Worm (Caenorhabditis elegans) whole organism, late embryonic: ENCODE measurements around the gene srsx-27.

Experiments
- C08G9.2 ChIP-seq: sonication (generic microtip); optimal IDR thresholded peaks from 2 replicates; lab custom pipeline; 2016; ENCODE audit warnings: mild to moderate bottlenecking, missing genetic modification characterization, moderate library complexity, missing compliant biosample characterization
- K02D7.2 ChIP-seq: sonication (generic microtip); optimal IDR thresholded peaks from 2 replicates; lab custom pipeline; 2017; ENCODE audit warnings: mild to moderate bottlenecking, missing genetic modification characterization, missing compliant biosample characterization
- ceh-22 ChIP-seq: sonication (generic microtip); optimal IDR thresholded peaks from 2 replicates; lab custom pipeline; 2017; ENCODE audit warnings: missing biosample characterization, missing genetic modification characterization
- ceh-24 ChIP-seq: sonication (generic microtip); optimal IDR thresholded peaks from 2 replicates; lab custom pipeline; 2016; ENCODE audit warnings: mild to moderate bottlenecking, missing genetic modification characterization, missing compliant biosample characterization
- ceh-30 ChIP-seq: fragments of 150-350 bp; optimal IDR thresholded peaks from 2 replicates; lab custom pipeline; 2014; ENCODE audit warnings: missing biosample characterization, missing genetic modification characterization
- ceh-45 ChIP-seq: fragments of 200-800 bp; sonication (Bioruptor generic); IDR thresholded peaks from 2 replicates; pipeline ENCODE4 v1.3.6; 2022; ENCODE audit warnings: missing genetic modification reagents, missing genetic modification characterization, missing compliant biosample characterization
- dve-1 ChIP-seq: sonication (generic microtip); optimal IDR thresholded peaks from 2 replicates; lab custom pipeline; 2017; ENCODE audit warnings: antibody characterized with exemption, mild to moderate bottlenecking, missing genetic modification characterization, missing compliant biosample characterization
- elt-2 ChIP-seq: sonication (generic microtip); optimal IDR thresholded peaks from 2 replicates; lab custom pipeline; 2016; ENCODE audit warnings: missing genetic modification reagents, missing genetic modification characterization, missing compliant biosample characterization
- ets-4 ChIP-seq: sonication (generic microtip); optimal IDR thresholded peaks from 2 replicates; lab custom pipeline; 2016; ENCODE audit warnings: missing genetic modification characterization, missing compliant biosample characterization
- eyg-1 ChIP-seq: sonication (generic microtip); optimal IDR thresholded peaks from 2 replicates; lab custom pipeline; 2016; ENCODE audit warnings: missing genotype, missing genetic modification characterization, missing compliant biosample characterization
- fax-1 ChIP-seq: sonication (generic microtip); optimal IDR thresholded peaks from 2 replicates; lab custom pipeline; 2016; ENCODE audit warnings: missing genotype, missing genetic modification characterization, missing compliant biosample characterization
- hlh-30 ChIP-seq: sonication (generic microtip); optimal IDR thresholded peaks from 2 replicates; lab custom pipeline; 2017; ENCODE audit warnings: antibody characterized with exemption, missing genetic modification characterization, missing compliant biosample characterization; ENCODE audit not compliant: insufficient read depth
- hlh-6 ChIP-seq: sonication (generic microtip); optimal IDR thresholded peaks from 2 replicates; lab custom pipeline; 2016; ENCODE audit warnings: missing genotype, missing genetic modification characterization, missing compliant biosample characterization
- hlh-8 ChIP-seq: sonication (generic microtip); optimal IDR thresholded peaks from 2 replicates; lab custom pipeline; 2016; ENCODE audit warnings: missing genotype, missing genetic modification characterization, missing compliant biosample characterization
- lim-6 ChIP-seq: sonication (generic microtip); optimal IDR thresholded peaks from 2 replicates; lab custom pipeline; 2016; ENCODE audit warnings: missing genetic modification characterization, missing compliant biosample characterization
- madf-2 ChIP-seq: sonication (generic microtip); optimal IDR thresholded peaks from 2 replicates; lab custom pipeline; 2017; ENCODE audit warnings: missing genetic modification characterization, missing compliant biosample characterization
- mec-3 ChIP-seq: sonication (generic microtip); optimal IDR thresholded peaks from 2 replicates; lab custom pipeline; 2016; ENCODE audit warnings: borderline replicate concordance, missing genetic modification characterization, missing compliant biosample characterization
- nfya-1 ChIP-seq: sonication (generic microtip); optimal IDR thresholded peaks from 2 replicates; lab custom pipeline; 2017; ENCODE audit warnings: missing genetic modification characterization, mild to moderate bottlenecking, missing compliant biosample characterization, antibody characterized with exemption, moderate library complexity
- nhr-11 ChIP-seq: fragments of 150-350 bp; optimal IDR thresholded peaks from 2 replicates; lab custom pipeline; 2014; ENCODE audit warnings: missing biosample characterization, missing genetic modification characterization
- npax-4 ChIP-seq: sonication (generic microtip); optimal IDR thresholded peaks from 2 replicates; lab custom pipeline; 2016; ENCODE audit warnings: missing genetic modification characterization, missing compliant biosample characterization
- odd-2 ChIP-seq: sonication (generic microtip); optimal IDR thresholded peaks from 2 replicates; lab custom pipeline; 2017; ENCODE audit warnings: antibody characterized with exemption, mild to moderate bottlenecking, missing genetic modification characterization, missing compliant biosample characterization
- pax-1 ChIP-seq: fragments of 150-350 bp; optimal IDR thresholded peaks from 2 replicates; lab custom pipeline; 2014; ENCODE audit warnings: missing biosample characterization, missing genetic modification characterization
- pha-4 ChIP-seq: fragments of 150-350 bp; optimal IDR thresholded peaks from 2 replicates; lab custom pipeline; 2018; ENCODE audit warnings: missing biosample characterization, missing genetic modification reagents, missing genetic modification characterization
- pqm-1 ChIP-seq: sonication (generic microtip); optimal IDR thresholded peaks from 2 replicates; lab custom pipeline; 2016; ENCODE audit warnings: missing genetic modification characterization, missing compliant biosample characterization
- ref-2 ChIP-seq: sonication (generic microtip); optimal IDR thresholded peaks from 2 replicates; lab custom pipeline; 2016; ENCODE audit warnings: missing genetic modification characterization, missing compliant biosample characterization
- rnt-1 ChIP-seq: sonication (generic microtip); optimal IDR thresholded peaks from 2 replicates; lab custom pipeline; 2016; ENCODE audit warnings: missing genetic modification characterization, missing compliant biosample characterization
- sox-2 ChIP-seq: fragments of 200-800 bp; sonication (Bioruptor generic); IDR thresholded peaks from 2 replicates; pipeline ENCODE4 v1.3.6; 2022; ENCODE audit warnings: missing genetic modification reagents, missing genetic modification characterization, missing compliant biosample characterization
- syd-9 ChIP-seq: sonication (generic microtip); optimal IDR thresholded peaks from 2 replicates; lab custom pipeline; 2016; ENCODE audit warnings: mild to moderate bottlenecking, missing genetic modification characterization, moderate library complexity, missing compliant biosample characterization
- tbx-2 ChIP-seq: sonication (generic microtip); optimal IDR thresholded peaks from 2 replicates; lab custom pipeline; 2016; ENCODE audit warnings: missing genetic modification characterization, missing compliant biosample characterization
- ttx-3 ChIP-seq: sonication (generic microtip); optimal IDR thresholded peaks from 2 replicates; lab custom pipeline; 2016; ENCODE audit warnings: missing genetic modification reagents, missing genetic modification characterization, missing compliant biosample characterization
- unc-86 ChIP-seq: sonication (generic microtip); optimal IDR thresholded peaks from 2 replicates; lab custom pipeline; 2016; ENCODE audit warnings: missing genetic modification characterization, missing compliant biosample characterization
- zip-5 ChIP-seq: sonication (generic microtip); optimal IDR thresholded peaks from 2 replicates; lab custom pipeline; 2016; ENCODE audit warnings: missing genetic modification characterization, missing compliant biosample characterization
- ztf-16 ChIP-seq: sonication (generic microtip); optimal IDR thresholded peaks from 2 replicates; lab custom pipeline; 2017; ENCODE audit warnings: missing genetic modification characterization, missing compliant biosample characterization

The srsx-27 gene

DNA sequence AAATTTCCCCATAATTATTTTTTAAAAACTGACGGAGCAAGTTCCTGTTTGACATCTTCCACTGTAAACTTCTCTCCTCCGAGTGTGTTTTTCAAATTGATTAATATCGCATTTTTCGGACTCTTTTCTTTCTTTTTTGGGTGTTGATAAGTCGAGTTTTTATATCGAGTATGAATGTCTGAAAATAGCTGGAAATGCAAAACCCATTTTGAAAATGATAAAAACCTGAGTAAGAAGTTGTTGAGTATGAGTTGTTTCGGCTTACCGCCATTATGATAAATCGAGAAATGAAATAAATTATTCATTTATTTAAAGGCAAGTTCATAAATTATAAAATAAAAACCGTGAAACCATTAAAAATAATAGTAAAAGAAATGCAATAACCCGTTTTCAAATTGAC lies 35.9 kb downstream of the srsx-27 start, which contains the start of gene ZK856.18:
TSS of gene ZK856.18 (minus strand) at position 289 of the 400 bp plus-strand sequence.
- no peak for TF ChIP-seq zip-5 (tag; lab: Kevin White, UChicago)
- TF ChIP-seq odd-2: no peak
- TF ChIP-seq npax-4 (tag; lab: Kevin White, UChicago): no peak
- TF ChIP-seq ceh-22: no peak
- no peak for TF ChIP-seq tbx-2 (tag; lab: Kevin White, UChicago)
- TF ChIP-seq eyg-1 (tag; lab: Kevin White, UChicago): no peak
- TF ChIP-seq hlh-8 (tag; lab: Kevin White, UChicago): no peak
- TF ChIP-seq nhr-11 (tag; lab: Kevin White, UChicago): no peak
- TF ChIP-seq rnt-1 (tag; lab: Kevin White, UChicago): no peak
- no peak for TF ChIP-seq mec-3 (tag; lab: Kevin White, UChicago)
- TF ChIP-seq ceh-45 (GFP tag; lab: Robert Waterston, UW): no peak
- TF ChIP-seq lim-6 (tag; lab: Kevin White, UChicago): no peak
- TF ChIP-seq hlh-6 (tag; lab: Kevin White, UChicago): no peak
- no peak for TF ChIP-seq ceh-24 (tag; lab: Kevin White, UChicago)

DNA sequence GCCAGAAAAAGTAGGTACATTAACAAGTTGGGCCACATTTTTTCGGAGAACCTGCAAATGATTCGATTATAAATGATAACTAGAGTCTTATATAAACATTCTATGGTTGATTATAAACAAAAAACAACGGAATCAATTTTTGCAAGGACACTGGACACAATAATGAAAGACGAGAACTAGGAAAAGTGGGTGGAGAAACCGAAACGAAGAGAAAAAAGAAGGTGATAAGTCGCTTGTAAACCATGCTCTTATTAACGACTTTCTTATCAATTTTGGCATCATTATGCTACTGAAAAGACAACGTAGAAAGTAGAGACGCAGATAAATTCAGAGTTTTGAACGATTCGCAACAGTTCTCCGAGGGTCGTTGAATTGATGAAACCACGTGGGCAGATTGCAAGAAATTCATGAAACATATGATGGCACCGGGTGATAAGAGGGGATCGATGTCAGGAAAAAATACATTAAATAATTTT lies 40.3 kb downstream of the srsx-27 start, which contains the start of gene ZK856.5:
TSS of gene ZK856.5 (minus strand) at position 51 of the 476 bp plus-strand sequence.
- TF ChIP-seq K02D7.2 (tag; lab: Kevin White, UChicago): no peak
- no peak for TF ChIP-seq dve-1 (tag; lab: Kevin White, UChicago)
- TF ChIP-seq elt-2 (tag; lab: Kevin White, UChicago): peak; percentile 44

DNA sequence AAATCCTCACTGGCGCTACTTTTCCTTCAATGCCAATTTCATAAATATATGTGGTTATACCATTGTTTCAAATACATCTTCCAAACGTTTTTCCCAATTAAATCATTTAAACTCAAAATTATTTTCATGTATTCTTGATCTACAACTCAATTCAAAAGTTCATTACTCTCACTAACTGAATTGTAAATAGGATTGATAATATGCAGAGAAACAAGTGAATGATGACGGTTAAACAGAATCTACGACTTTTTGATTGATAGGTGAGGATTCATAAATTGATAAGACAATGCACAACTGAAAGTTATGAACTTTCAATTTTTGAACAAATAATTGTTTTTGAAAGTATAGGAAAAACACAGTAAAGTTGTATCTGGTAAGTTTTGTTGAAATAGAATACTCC lies 41.4 kb downstream of the srsx-27 start:
- TF ChIP-seq sox-2 (GFP tag; lab: Robert Waterston, UW) (no peak), pax-1 (tag; lab: Kevin White, UChicago) (no peak), ets-4 (tag; lab: Kevin White, UChicago) (no peak), odd-2 (no peak), pha-4 (tag; lab: Kevin White, UChicago) (no peak), madf-2 (tag; lab: Kevin White, UChicago) (no peak), lim-6 (tag; lab: Kevin White, UChicago) (no peak), rnt-1 (tag; lab: Kevin White, UChicago) (no peak), fax-1 (tag; lab: Kevin White, UChicago) (no peak), hlh-30 (tag; lab: Kevin White, UChicago) (no peak), unc-86 (tag; lab: Kevin White, UChicago) (no peak), syd-9 (tag; lab: Kevin White, UChicago) (no peak), pqm-1 (tag; lab: Kevin White, UChicago) (no peak), nhr-11 (tag; lab: Kevin White, UChicago) (no peak), ref-2 (tag; lab: Kevin White, UChicago) (no peak), C08G9.2 (tag; lab: Kevin White, UChicago) (no peak)
- TF ChIP-seq, all 69 proteins: peak for 0

DNA sequence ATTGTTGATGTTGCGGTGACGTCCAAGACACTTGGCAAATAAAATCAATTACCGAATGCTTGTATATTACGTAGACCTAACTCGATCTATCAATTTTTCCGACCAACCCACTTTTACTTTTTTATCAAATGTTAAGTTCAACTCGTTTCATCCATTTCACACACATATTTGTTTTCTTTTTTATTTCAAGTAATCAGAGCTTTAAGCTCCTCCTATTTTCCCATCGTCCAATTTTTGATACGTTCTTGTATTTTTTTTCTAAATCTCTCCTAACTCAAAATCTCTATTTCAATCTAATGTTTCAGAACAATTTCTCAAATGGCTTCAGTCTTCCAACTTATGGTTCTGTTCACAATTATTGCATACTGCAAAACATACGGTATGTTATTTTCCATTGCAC lies 48.6 kb downstream of the srsx-27 start, which contains the start of gene ZK856.6:
TSS of gene ZK856.6 (plus strand) at position 301 of the 400 bp plus-strand sequence.
- TF ChIP-seq eyg-1 (tag; lab: Kevin White, UChicago) (no peak), C08G9.2 (tag; lab: Kevin White, UChicago) (no peak), ztf-16 (tag; lab: Kevin White, UChicago) (no peak), hlh-6 (tag; lab: Kevin White, UChicago) (no peak), nfya-1 (tag; lab: Kevin White, UChicago) (no peak), pqm-1 (tag; lab: Kevin White, UChicago) (no peak), pax-1 (tag; lab: Kevin White, UChicago) (no peak), ceh-30 (tag; lab: Kevin White, UChicago) (no peak), ttx-3 (no peak)
